Worm (Caenorhabditis elegans) whole organism, early embryonic: ENCODE results near the gene C15C7.4.

Experiments
- B0310.2 ChIP-seq: sonication (generic microtip); optimal IDR thresholded peaks from 2 replicates; lab custom pipeline; 2016; ENCODE audit warnings: mild to moderate bottlenecking, missing genetic modification characterization, missing compliant biosample characterization
- F13C5.2 ChIP-seq: sonication (generic microtip); optimal IDR thresholded peaks from 2 replicates; lab custom pipeline; 2017; ENCODE audit warnings: mild to moderate bottlenecking, missing genetic modification characterization, inconsistent platforms, missing compliant biosample characterization
- aly-1 ChIP-seq: sonication (generic microtip); optimal IDR thresholded peaks from 2 replicates; lab custom pipeline; 2016; ENCODE audit warnings: missing genetic modification characterization, missing compliant biosample characterization
- ama-1 ChIP-seq: fragments of 150-350 bp; optimal IDR thresholded peaks from 2 replicates; lab custom pipeline; 2014
- ceh-13 ChIP-seq: fragments of 200-800 bp; sonication (Bioruptor generic); optimal IDR thresholded peaks from 2 replicates; lab custom pipeline; 2018; ENCODE audit warnings: mild to moderate bottlenecking, missing genetic modification characterization, missing compliant biosample characterization
- ceh-36 ChIP-seq: sonication (generic microtip); optimal IDR thresholded peaks from 2 replicates; lab custom pipeline; 2016; ENCODE audit warnings: missing genetic modification characterization, inconsistent platforms, missing compliant biosample characterization
- ets-7 ChIP-seq: sonication (generic microtip); optimal IDR thresholded peaks from 2 replicates; lab custom pipeline; 2016; ENCODE audit warnings: missing genotype, missing genetic modification characterization, missing compliant biosample characterization
- flt-1 ChIP-seq: fragments of 200-800 bp; sonication (Bioruptor generic); IDR thresholded peaks from 2 replicates; pipeline ENCODE4 v1.3.6; 2022; ENCODE audit warnings: missing genetic modification characterization, missing compliant biosample characterization
- hmbx-1 ChIP-seq: sonication (generic microtip); optimal IDR thresholded peaks from 2 replicates; lab custom pipeline; 2016; ENCODE audit warnings: mild to moderate bottlenecking, missing genetic modification characterization, missing compliant biosample characterization
- hmg-4 ChIP-seq: fragments of 200-800 bp; sonication (Bioruptor generic); optimal IDR thresholded peaks from 2 replicates; lab custom pipeline; 2018; ENCODE audit warnings: mild to moderate bottlenecking, missing genetic modification characterization, missing compliant biosample characterization
- hnd-1 ChIP-seq: sonication (generic microtip); optimal IDR thresholded peaks from 2 replicates; lab custom pipeline; 2016; ENCODE audit warnings: missing genetic modification characterization, missing compliant biosample characterization
- pes-1 ChIP-seq: fragments of 200-800 bp; sonication (Bioruptor generic); IDR thresholded peaks from 2 replicates; pipeline ENCODE4 v1.3.6; 2022; ENCODE audit warnings: missing genetic modification reagents, missing genetic modification characterization, missing compliant biosample characterization
- scrt-1 ChIP-seq: fragments of 200-800 bp; sonication (Bioruptor generic); IDR thresholded peaks from 2 replicates; pipeline ENCODE4 v1.3.6; 2022; ENCODE audit warnings: missing genetic modification characterization, missing compliant biosample characterization
- sea-1 ChIP-seq: fragments of 200-800 bp; sonication (Bioruptor generic); conservative IDR thresholded peaks from 2 replicates; pipeline ENCODE4 v1.3.6; 2022; ENCODE audit warnings: missing genetic modification characterization, missing compliant biosample characterization
- tbx-11 ChIP-seq: fragments of 200-800 bp; sonication (Bioruptor generic); IDR thresholded peaks from 2 replicates; pipeline ENCODE4 v1.3.6; 2022; ENCODE audit warnings: missing genetic modification characterization, missing compliant biosample characterization
- tbx-37 ChIP-seq: fragments of 200-800 bp; sonication (Bioruptor generic); conservative IDR thresholded peaks from 2 replicates; pipeline ENCODE4 v1.3.6; 2022; ENCODE audit warnings: missing genetic modification reagents, missing genetic modification characterization, missing compliant biosample characterization
- tra-4 ChIP-seq: sonication (generic microtip); optimal IDR thresholded peaks from 2 replicates; lab custom pipeline; 2017; ENCODE audit warnings: missing genetic modification characterization, missing compliant biosample characterization

C15C7.4 gene

ce11 chrX:3116033-3116876, 29.1 kb upstream of the C15C7.4 start, which contains the start of gene mai-1:
Gene mai-1 (minus strand): TSS chrX:3116589.
- peak; percentile 52; the same call in 1 of the 2 replicates for TF ChIP-seq pes-1 (GFP tag; lab: Robert Waterston, UW)
- TF ChIP-seq F13C5.2 (tag; lab: Kevin White, UChicago), result peak; percentile 30
- no peak for TF ChIP-seq ama-1
- TF ChIP-seq tra-4, result no peak
- TF ChIP-seq hmg-4, result peak; percentile 21
- no peak for TF ChIP-seq flt-1 (GFP tag; lab: Robert Waterston, UW)
- no peak for TF ChIP-seq ceh-13 (GFP tag; lab: Kevin White, UChicago)
- no peak for TF ChIP-seq hnd-1 (tag; lab: Kevin White, UChicago)

ce11 chrX:3117204-3117603, 28.2 kb upstream of the C15C7.4 start:
- TF ChIP-seq F13C5.2 (tag; lab: Kevin White, UChicago) (no peak), tbx-11 (GFP tag; lab: Robert Waterston, UW) (no peak), sea-1 (GFP tag; lab: Robert Waterston, UW) (no peak), flt-1 (GFP tag; lab: Robert Waterston, UW) (no peak), ama-1 (peak; percentile 40)

ce11 chrX:3118596-3119287, 26.6 kb upstream of the C15C7.4 start:
- TF ChIP-seq ama-1 (peak; percentile 39), scrt-1 (GFP tag; lab: Robert Waterston, UW) (no peak)

ce11 chrX:3119606-3120005, 25.8 kb upstream of the C15C7.4 start:
- TF ChIP-seq pes-1 (GFP tag; lab: Robert Waterston, UW) (no peak), hnd-1 (tag; lab: Kevin White, UChicago) (no peak), tbx-37 (GFP tag; lab: Robert Waterston, UW) (no peak), tbx-11 (GFP tag; lab: Robert Waterston, UW) (no peak), sea-1 (GFP tag; lab: Robert Waterston, UW) (no peak), tra-4 (no peak), ets-7 (tag; lab: Kevin White, UChicago) (no peak), ceh-36 (tag; lab: Kevin White, UChicago) (no peak), ceh-13 (GFP tag; lab: Kevin White, UChicago) (no peak), flt-1 (GFP tag; lab: Robert Waterston, UW) (no peak), hmg-4 (no peak), aly-1 (tag; lab: Kevin White, UChicago) (no peak), scrt-1 (GFP tag; lab: Robert Waterston, UW) (no peak)

ce11 chrX:3126233-3126632, 19.1 kb upstream of the C15C7.4 start:
- no peak for TF ChIP-seq pes-1 (GFP tag; lab: Robert Waterston, UW)
- no peak for TF ChIP-seq scrt-1 (GFP tag; lab: Robert Waterston, UW)
- TF ChIP-seq ceh-13 (GFP tag; lab: Kevin White, UChicago), result no peak
- no peak for TF ChIP-seq flt-1 (GFP tag; lab: Robert Waterston, UW)

- TF ChIP-seq tbx-37 (GFP tag; lab: Robert Waterston, UW) (no peak), flt-1 (GFP tag; lab: Robert Waterston, UW) (no peak), tra-4 (no peak), B0310.2 (tag; lab: Kevin White, UChicago) (no peak), pes-1 (GFP tag; lab: Robert Waterston, UW) (no peak), ceh-13 (GFP tag; lab: Kevin White, UChicago) (no peak), ceh-36 (tag; lab: Kevin White, UChicago) (no peak), hmg-4 (no peak), hmbx-1 (tag; lab: Kevin White, UChicago) (no peak), aly-1 (tag; lab: Kevin White, UChicago) (no peak), F13C5.2 (tag; lab: Kevin White, UChicago) (no peak), hnd-1 (tag; lab: Kevin White, UChicago) (no peak), ets-7 (tag; lab: Kevin White, UChicago) (no peak), ama-1 (no peak), tbx-11 (GFP tag; lab: Robert Waterston, UW) (no peak), sea-1 (GFP tag; lab: Robert Waterston, UW) (no peak), scrt-1 (GFP tag; lab: Robert Waterston, UW) (no peak)
Measured at ce11 chrX:3126979-3127378, 18.4 kb upstream of the C15C7.4 start, which contains the start of gene spc-1. Gene spc-1 (minus strand): TSS chrX:3127079.

ce11 chrX:3127626-3128142, 17.7 kb upstream of the C15C7.4 start:
- TF ChIP-seq ets-7 (tag; lab: Kevin White, UChicago) (peak; percentile 26), ceh-13 (GFP tag; lab: Kevin White, UChicago) (no peak), ceh-36 (tag; lab: Kevin White, UChicago) (no peak), scrt-1 (GFP tag; lab: Robert Waterston, UW) (peak; percentile 32; the same call in 1 of the 2 replicates), B0310.2 (tag; lab: Kevin White, UChicago) (peak; percentile 62), sea-1 (GFP tag; lab: Robert Waterston, UW) (peak; percentile 59; the same call in 1 of the 2 replicates), pes-1 (GFP tag; lab: Robert Waterston, UW) (0 out of 2 replicates have a peak, but pooled peaks have one; percentile 21), hnd-1 (tag; lab: Kevin White, UChicago) (no peak), F13C5.2 (tag; lab: Kevin White, UChicago) (peak; percentile 90), ama-1 (no peak), hmbx-1 (tag; lab: Kevin White, UChicago) (no peak), tra-4 (no peak), tbx-11 (GFP tag; lab: Robert Waterston, UW) (no peak), aly-1 (tag; lab: Kevin White, UChicago) (peak; percentile 80), hmg-4 (peak; percentile 96), tbx-37 (GFP tag; lab: Robert Waterston, UW) (no peak; the same call in 1 of the 2 replicates), flt-1 (GFP tag; lab: Robert Waterston, UW) (no peak)
